Fruit fly (Drosophila melanogaster): Measurements from ENCODE around the gene CG18301.

Gene CG18301

dm6 chr2L:10539360-10539759, 7.7 kb downstream of the CG18301 start:
- TF ChIP-seq CTCF (optimal IDR thresholded peaks at IDR 0.05) (no peak), CG8478 (optimal IDR thresholded peaks at IDR 0.05) (no peak)

dm6 chr2L:10543048-10543752, 11.6 kb downstream of the CG18301 start:
- no peak for TF ChIP-seq CTCF (optimal IDR thresholded peaks at IDR 0.05)
- TF ChIP-seq CG8478 (optimal IDR thresholded peaks at IDR 0.05) = no peak

dm6 chr2L:10543992-10544391, 12.4 kb downstream of the CG18301 start:
- no peak for TF ChIP-seq CG8478 (optimal IDR thresholded peaks at IDR 0.05)
- no peak for TF ChIP-seq CTCF (optimal IDR thresholded peaks at IDR 0.05)

dm6 chr2L:10544421-10545120, 12.9 kb downstream of the CG18301 start, which contains the start of gene Trim9:
Trim9 (plus strand) TSS chr2L:10544883.
- TF ChIP-seq CG8478 (optimal IDR thresholded peaks at IDR 0.05) (no peak), CTCF (optimal IDR thresholded peaks at IDR 0.05) (no peak)

- TF ChIP-seq CG8478 (optimal IDR thresholded peaks at IDR 0.05) = no peak
- no peak for TF ChIP-seq CTCF (optimal IDR thresholded peaks at IDR 0.05)
Measured at dm6 chr2L:10548814-10549423, 17.3 kb downstream of the CG18301 start.

- TF ChIP-seq CG8478 (optimal IDR thresholded peaks at IDR 0.05) (no peak), CTCF (optimal IDR thresholded peaks at IDR 0.05) (no peak)
Measured at dm6 chr2L:10552807-10553206, 21.2 kb downstream of the CG18301 start.

- TF ChIP-seq CTCF (optimal IDR thresholded peaks at IDR 0.05) (no peak), CG8478 (optimal IDR thresholded peaks at IDR 0.05) (no peak)
Measured at dm6 chr2L:10553692-10554091, 22.1 kb downstream of the CG18301 start.

dm6 chr2L:10554676-10555075, 23.1 kb downstream of the CG18301 start:
- TF ChIP-seq CG8478 (optimal IDR thresholded peaks at IDR 0.05) (no peak), CTCF (optimal IDR thresholded peaks at IDR 0.05) (no peak)

dm6 chr2L:10555269-10555668, 23.6 kb downstream of the CG18301 start:
- TF ChIP-seq CG8478 (optimal IDR thresholded peaks at IDR 0.05) = no peak
- no peak for TF ChIP-seq CTCF (optimal IDR thresholded peaks at IDR 0.05)

dm6 chr2L:10565674-10566073, 34.1 kb downstream of the CG18301 start:
- no peak for TF ChIP-seq CTCF (optimal IDR thresholded peaks at IDR 0.05)

- no peak for TF ChIP-seq CG8478 (optimal IDR thresholded peaks at IDR 0.05)
- TF ChIP-seq CTCF (optimal IDR thresholded peaks at IDR 0.05) = no peak
Measured at dm6 chr2L:10566955-10567354, 35.3 kb downstream of the CG18301 start, which contains the start of gene CG6138. CG6138 (plus strand) TSS chr2L:10567255.

dm6 chr2L:10577692-10578091, 46.1 kb downstream of the CG18301 start, which contains the start of gene w-cup:
w-cup (minus strand) TSS chr2L:10577792.
- TF ChIP-seq CG8478 (optimal IDR thresholded peaks at IDR 0.05) = no peak
- no peak for TF ChIP-seq CTCF (optimal IDR thresholded peaks at IDR 0.05)

- TF ChIP-seq CG8478 (optimal IDR thresholded peaks at IDR 0.05) (no peak), CTCF (optimal IDR thresholded peaks at IDR 0.05) (no peak)
Measured at dm6 chr2L:10579453-10579852, 47.8 kb downstream of the CG18301 start, which contains the start of gene CG34160. CG34160 (plus strand) TSS chr2L:10579753.

- TF ChIP-seq CTCF (optimal IDR thresholded peaks at IDR 0.05) (no peak), CG8478 (optimal IDR thresholded peaks at IDR 0.05) (no peak)
Measured at dm6 chr2L:10581602-10582001, 50.0 kb downstream of the CG18301 start, which contains the start of gene CG34161. CG34161 (minus strand) TSS chr2L:10581702.
